Worm (Caenorhabditis elegans): ENCODE measurements around the gene C44H4.8.

ce11 chrX:14563818-14564217 lies 31.1 kb upstream of the C44H4.8 start:
- no peak for TF ChIP-seq lsy-2 (tag; optimal IDR thresholded peaks at IDR 0.05)
- no peak for TF ChIP-seq nhr-237 (tag; optimal IDR thresholded peaks at IDR 0.05)
- no peak for TF ChIP-seq pha-4 (tag; optimal IDR thresholded peaks at IDR 0.05)
- TF ChIP-seq snpc-4 (tag; optimal IDR thresholded peaks at IDR 0.05): no peak
- no peak for TF ChIP-seq mep-1 (tag; optimal IDR thresholded peaks at IDR 0.05)
- no peak for TF ChIP-seq unc-62 (GFP tag; optimal IDR thresholded peaks at IDR 0.05)
- no peak for TF ChIP-seq ztf-11 (tag; optimal IDR thresholded peaks at IDR 0.05)
- TF ChIP-seq nhr-2 (tag; optimal IDR thresholded peaks at IDR 0.05): no peak
- TF ChIP-seq unc-39 (tag; optimal IDR thresholded peaks at IDR 0.05): no peak
- TF ChIP-seq sptf-1 (tag; optimal IDR thresholded peaks at IDR 0.05): no peak
- TF ChIP-seq nhr-28 (tag; optimal IDR thresholded peaks at IDR 0.05): no peak
- TF ChIP-seq nhr-12 (tag; optimal IDR thresholded peaks at IDR 0.05): no peak
- TF ChIP-seq blmp-1 (tag; optimal IDR thresholded peaks at IDR 0.05): no peak
- TF ChIP-seq cnd-1 (tag; optimal IDR thresholded peaks at IDR 0.05): no peak

All from whole organism, mixed stage, embryonic.